Worm (Caenorhabditis elegans) whole organism, L4 larva: ENCODE measurements around the gene T28A8.4.

Experiments
- D1046.2 ChIP-seq: fragments of 200-800 bp; sonication (Bioruptor generic); IDR thresholded peaks from 2 replicates; pipeline ENCODE4 v1.3.6; 2022; ENCODE audit warnings: missing genetic modification characterization, missing compliant biosample characterization
- ceh-20 ChIP-seq: fragments of 200-800 bp; sonication (Bioruptor generic); IDR thresholded peaks from 2 replicates; pipeline ENCODE4 v1.3.6; 2022; ENCODE audit warnings: missing genetic modification reagents, missing genetic modification characterization, missing compliant biosample characterization
- daf-16 ChIP-seq, 3 experiments: sonication (generic microtip); optimal IDR thresholded peaks; 2 replicates each; lab custom pipeline; 2016 to 2017; ENCODE audit warnings: missing genetic modification characterization in 3 of 3, missing genetic modification reagents in 3 of 3, mild to moderate bottlenecking in 2 of 3, missing compliant biosample characterization in 2 of 3, missing biosample characterization in 1 of 3, moderate library complexity in 1 of 3
- dmd-6 ChIP-seq: fragments of 200-800 bp; sonication (Bioruptor generic); IDR thresholded peaks from 2 replicates; pipeline ENCODE4 v1.3.6; 2022; ENCODE audit warnings: missing genetic modification reagents, missing genetic modification characterization, missing compliant biosample characterization
- hif-1 ChIP-seq, 2 experiments: sonication (generic microtip); optimal IDR thresholded peaks; 2 replicates each; lab custom pipeline; 2016 to 2017; ENCODE audit warnings: missing compliant biosample characterization in 2 of 2, missing genetic modification characterization in 2 of 2, missing genetic modification reagents in 2 of 2, missing genotype in 2 of 2, mild to moderate bottlenecking in 1 of 2
- hlh-11 ChIP-seq: fragments of 200-800 bp; sonication (Bioruptor generic); optimal IDR thresholded peaks from 2 replicates; lab custom pipeline; 2018; ENCODE audit warnings: mild to moderate bottlenecking, missing genetic modification characterization, missing compliant biosample characterization
- hlh-30 ChIP-seq: sonication (generic microtip); optimal IDR thresholded peaks from 2 replicates; lab custom pipeline; 2017; ENCODE audit warnings: antibody characterized with exemption, mild to moderate bottlenecking, missing genetic modification characterization, missing compliant biosample characterization; ENCODE audit not compliant: insufficient read depth
- lin-1 ChIP-seq: fragments of 200-800 bp; sonication (Bioruptor generic); IDR thresholded peaks from 2 replicates; pipeline ENCODE4 v1.3.6; 2022; ENCODE audit warnings: missing genetic modification reagents, missing genetic modification characterization, missing compliant biosample characterization
- lsy-2 ChIP-seq, 2 experiments: fragments of 150-350 bp in 1 of 2; sonication (generic microtip) in 1 of 2; optimal IDR thresholded peaks; 2 replicates each; lab custom pipeline; 2014 to 2017; ENCODE audit warnings: missing biosample characterization in 2 of 2, missing genetic modification characterization in 2 of 2
- madf-5 ChIP-seq, 2 experiments: fragments of 200-800 bp; sonication (Bioruptor generic); IDR thresholded peaks; 2 replicates each; pipeline ENCODE4 v1.3.6; 2022; ENCODE audit warnings: missing compliant biosample characterization in 2 of 2, missing genetic modification characterization in 2 of 2
- mdt-29 ChIP-seq: fragments of 200-800 bp; sonication (Bioruptor generic); IDR thresholded peaks from 2 replicates; pipeline ENCODE4 v1.3.6; 2022; ENCODE audit warnings: missing genetic modification reagents, missing genetic modification characterization, missing compliant biosample characterization
- mep-1 ChIP-seq: fragments of 150-350 bp; sonication (generic microtip); optimal IDR thresholded peaks from 3 replicates; lab custom pipeline; 2014; ENCODE audit warnings: missing biosample characterization, missing genetic modification characterization
- mes-2 ChIP-seq: sonication (generic microtip); optimal IDR thresholded peaks from 2 replicates; lab custom pipeline; 2016; ENCODE audit warnings: missing genotype, mild to moderate bottlenecking, missing genetic modification characterization, missing compliant biosample characterization; ENCODE audit not compliant: poor library complexity, severe bottlenecking
- mxl-3 ChIP-seq: fragments of 200-800 bp; sonication (Bioruptor generic); optimal IDR thresholded peaks from 2 replicates; lab custom pipeline; 2018; ENCODE audit warnings: mild to moderate bottlenecking, missing genetic modification characterization, missing compliant biosample characterization
- nhr-25 ChIP-seq: sonication (generic microtip); optimal IDR thresholded peaks from 2 replicates; lab custom pipeline; 2017; ENCODE audit warnings: missing genetic modification characterization, mild to moderate bottlenecking, missing compliant biosample characterization, antibody characterized with exemption, moderate library complexity, borderline replicate concordance; ENCODE audit not compliant: insufficient read depth
- nhr-28 ChIP-seq: fragments of 150-350 bp; optimal IDR thresholded peaks from 2 replicates; lab custom pipeline; 2014; ENCODE audit warnings: missing biosample characterization, missing genetic modification characterization
- saeg-2 ChIP-seq: fragments of 200-800 bp; sonication (Bioruptor generic); IDR thresholded peaks from 2 replicates; pipeline ENCODE4 v1.3.6; 2022; ENCODE audit warnings: missing genetic modification reagents, missing genetic modification characterization, missing compliant biosample characterization
- snpc-1.2 ChIP-seq: fragments of 200-800 bp; sonication (Bioruptor generic); IDR thresholded peaks from 2 replicates; pipeline ENCODE4 v1.3.6; 2022; ENCODE audit warnings: missing genetic modification reagents, missing genetic modification characterization, missing compliant biosample characterization
- spr-1 ChIP-seq: sonication (generic microtip); optimal IDR thresholded peaks from 2 replicates; lab custom pipeline; 2016; ENCODE audit warnings: mild to moderate bottlenecking, missing genetic modification characterization, missing compliant biosample characterization
- tag-97 ChIP-seq: fragments of 200-800 bp; sonication (Bioruptor generic); IDR thresholded peaks from 2 replicates; pipeline ENCODE4 v1.3.6; 2022; ENCODE audit warnings: missing genetic modification characterization, missing compliant biosample characterization
- unc-62 ChIP-seq, 3 experiments: fragments of 150-350 bp in 1 of 3; sonication (generic microtip); optimal IDR thresholded peaks in 2 of 3; peaks in 1 of 3; 1 replicate in 1 of 3; 2 replicates in 2 of 3; lab custom pipeline; 2014 to 2017; ENCODE audit warnings: missing biosample characterization in 3 of 3, missing genetic modification characterization in 3 of 3, missing genetic modification reagents in 3 of 3, missing genotype in 1 of 3
- zfp-2 ChIP-seq: sonication (generic microtip); optimal IDR thresholded peaks from 2 replicates; lab custom pipeline; 2016; ENCODE audit warnings: mild to moderate bottlenecking, missing genetic modification characterization, missing compliant biosample characterization
- zip-2 ChIP-seq: fragments of 150-350 bp; optimal IDR thresholded peaks from 2 replicates; lab custom pipeline; 2014; ENCODE audit warnings: missing biosample characterization, missing genetic modification characterization
- ztf-7 ChIP-seq: fragments of 150-350 bp; optimal IDR thresholded peaks from 2 replicates; lab custom pipeline; 2014; ENCODE audit warnings: missing biosample characterization, missing genetic modification characterization

The T28A8.4 gene

ce11 chrIII:13548982-13549381 lies 45.5 kb downstream of the T28A8.4 start, which contains the start of gene mmad-1 (continued):
- peak in 1 of 2 experiments; percentile 76 for TF ChIP-seq hif-1 (tag; optimal IDR thresholded peaks at IDR 0.05; lab: Kevin White, UChicago)
- peak; percentile 3 for TF ChIP-seq ztf-7 (tag; lab: Kevin White, UChicago)
- TF ChIP-seq D1046.2 (GFP tag; lab: Robert Waterston, UW), result no peak
- TF ChIP-seq mes-2 (tag; lab: Kevin White, UChicago), result peak; percentile 43
- no peak for TF ChIP-seq nhr-25
- TF ChIP-seq zfp-2 (tag; lab: Kevin White, UChicago), result no peak
- peak; percentile 78 for TF ChIP-seq dmd-6 (GFP tag; lab: Robert Waterston, UW)
- no peak for TF ChIP-seq saeg-2 (GFP tag; lab: Robert Waterston, UW)
- TF ChIP-seq hlh-11 (tag; lab: Kevin White, UChicago), result peak; percentile 87
- no peak for TF ChIP-seq snpc-1.2
- peak; percentile 6 for TF ChIP-seq mxl-3 (GFP tag; lab: Kevin White, UChicago)
- TF ChIP-seq madf-5 (GFP tag; IDR thresholded peaks at IDR 0.05; lab: Robert Waterston, UW), result no peak
- peak; percentile 58 for TF ChIP-seq nhr-28 (tag; lab: Kevin White, UChicago)
- TF ChIP-seq daf-16 (GFP tag; optimal IDR thresholded peaks at IDR 0.05; lab: Kevin White, UChicago), result peak in 1 of 2 experiments; percentile 16
- peak; percentile 87 for TF ChIP-seq daf-16 (tag; optimal IDR thresholded peaks at IDR 0.05; lab: Kevin White, UChicago)
- TF ChIP-seq lin-1 (GFP tag; lab: Robert Waterston, UW), result no peak
- TF ChIP-seq ceh-20 (GFP tag; lab: Robert Waterston, UW), result 0 out of 2 replicates have a peak, but pooled peaks have one; percentile 17
- no peak for TF ChIP-seq tag-97 (GFP tag; lab: Robert Waterston, UW)

ce11 chrIII:13549960-13550359 lies 46.5 kb downstream of the T28A8.4 start:
- TF ChIP-seq mdt-29 (GFP tag; lab: Robert Waterston, UW) (0 out of 2 replicates have a peak, but pooled peaks have one; percentile 32), hlh-30 (tag; lab: Kevin White, UChicago) (peak; percentile 68), lsy-2 (tag; optimal IDR thresholded peaks at IDR 0.05; lab: Kevin White, UChicago) (peak in 1 of 2 experiments; percentile 24), unc-62 (GFP tag; optimal IDR thresholded peaks at IDR 0.05 in 1 of 2; lab: Kevin White, UChicago) (no peak), unc-62 (tag; optimal IDR thresholded peaks at IDR 0.05; lab: Kevin White, UChicago) (no peak), hif-1 (tag; optimal IDR thresholded peaks at IDR 0.05; lab: Kevin White, UChicago) (peak in 1 of 2 experiments; percentile 93), mep-1 (tag; lab: Kevin White, UChicago) (no peak), zip-2 (no peak), tag-97 (GFP tag; lab: Robert Waterston, UW) (no peak), spr-1 (tag; lab: Kevin White, UChicago) (no peak)
